Fruit fly (Drosophila melanogaster) whole organism, adult: ENCODE results near the gene CG14088.

Source experiments
- CG11617 ChIP-seq: fragments of 200-800 bp; sonication (Bioruptor generic); optimal IDR thresholded peaks from 2 replicates; lab custom pipeline; 2017; ENCODE audit warnings: mild to moderate bottlenecking, missing biosample characterization, missing genetic modification reagents, missing genetic modification characterization
- CG12768 ChIP-seq: fragments of 200-800 bp; sonication (Bioruptor generic); optimal IDR thresholded peaks from 2 replicates; lab custom pipeline; 2017; ENCODE audit warnings: missing biosample characterization, missing genetic modification characterization, mild to moderate bottlenecking, moderate library complexity, missing genetic modification reagents
- CG14711 ChIP-seq: fragments of 200-800 bp; sonication (Bioruptor generic); optimal IDR thresholded peaks from 2 replicates; lab custom pipeline; 2018; ENCODE audit warnings: missing biosample characterization, mild to moderate bottlenecking, missing genetic modification characterization, moderate library complexity
- CG1620 ChIP-seq: fragments of 200-800 bp; sonication (Bioruptor generic); optimal IDR thresholded peaks from 2 replicates; lab custom pipeline; 2016; ENCODE audit warnings: missing biosample characterization, missing genetic modification characterization
- CG33017 ChIP-seq: fragments of 200-800 bp; sonication (Bioruptor generic); optimal IDR thresholded peaks from 2 replicates; lab custom pipeline; 2018; ENCODE audit warnings: missing biosample characterization, mild to moderate bottlenecking, missing genetic modification characterization, moderate library complexity
- CG5204 ChIP-seq: fragments of 200-800 bp; sonication (Bioruptor generic); optimal IDR thresholded peaks from 2 replicates; lab custom pipeline; 2016; ENCODE audit warnings: missing biosample characterization, missing genetic modification characterization
- CG7045 ChIP-seq: fragments of 200-800 bp; sonication (Bioruptor generic); optimal IDR thresholded peaks from 2 replicates; lab custom pipeline; 2017; ENCODE audit warnings: missing biosample characterization, mild to moderate bottlenecking, missing genetic modification characterization
- CG7101 ChIP-seq: fragments of 200-800 bp; sonication (Bioruptor generic); optimal IDR thresholded peaks from 2 replicates; lab custom pipeline; 2018; ENCODE audit warnings: missing biosample characterization, mild to moderate bottlenecking, missing genetic modification characterization, moderate library complexity
- Clk ChIP-seq: fragments of 200-800 bp; sonication (Bioruptor generic); optimal IDR thresholded peaks from 2 replicates; lab custom pipeline; 2017; ENCODE audit warnings: missing biosample characterization, missing genetic modification characterization
- Crg-1 ChIP-seq: fragments of 200-800 bp; sonication (Bioruptor generic); optimal IDR thresholded peaks from 2 replicates; lab custom pipeline; 2016; ENCODE audit warnings: missing biosample characterization, missing genetic modification characterization
- Hr96 ChIP-seq: fragments of 200-800 bp; sonication (Bioruptor generic); optimal IDR thresholded peaks from 2 replicates; lab custom pipeline; 2016; ENCODE audit warnings: missing biosample characterization, missing genetic modification characterization
- Mnt ChIP-seq: fragments of 200-800 bp; sonication (Bioruptor generic); optimal IDR thresholded peaks from 2 replicates; lab custom pipeline; 2016; ENCODE audit warnings: missing biosample characterization, mild to moderate bottlenecking, missing genetic modification characterization
- bab1 ChIP-seq: fragments of 200-800 bp; sonication (Bioruptor generic); optimal IDR thresholded peaks from 3 replicates; lab custom pipeline; 2019; ENCODE audit warnings: missing biosample characterization, mild to moderate bottlenecking, missing genetic modification characterization, moderate library complexity
- cic ChIP-seq: fragments of 200-800 bp; sonication (Bioruptor generic); optimal IDR thresholded peaks from 2 replicates; lab custom pipeline; 2017; ENCODE audit warnings: missing biosample characterization, mild to moderate bottlenecking, missing genetic modification characterization, moderate library complexity
- cnc ChIP-seq, 2 experiments: fragments of >200 bp; optimal IDR thresholded peaks; 2 replicates each; lab custom pipeline; 2017
- kay ChIP-seq: fragments of 200-800 bp; sonication (Bioruptor generic); peaks from one replicate; lab custom pipeline; 2016; ENCODE audit warnings: missing biosample characterization, missing genetic modification characterization, borderline replicate concordance
- ovo ChIP-seq: fragments of 200-800 bp; sonication (Bioruptor generic); optimal IDR thresholded peaks from 2 replicates; lab custom pipeline; 2016; ENCODE audit warnings: missing biosample characterization, missing genetic modification characterization
- pad ChIP-seq: fragments of 200-800 bp; sonication (Bioruptor generic); optimal IDR thresholded peaks from 3 replicates; lab custom pipeline; 2017; ENCODE audit warnings: missing biosample characterization, missing genetic modification characterization, mild to moderate bottlenecking, moderate library complexity, missing genetic modification reagents
- tj ChIP-seq: fragments of 200-800 bp; sonication (Bioruptor generic); optimal IDR thresholded peaks from 3 replicates; lab custom pipeline; 2017; ENCODE audit warnings: missing biosample characterization, mild to moderate bottlenecking, missing genetic modification characterization, moderate library complexity
- toe ChIP-seq: fragments of 200-800 bp; sonication (Bioruptor generic); optimal IDR thresholded peaks from 2 replicates; lab custom pipeline; 2016; ENCODE audit warnings: missing biosample characterization, missing genetic modification characterization

The CG14088 gene

dm6 chr3L:19236554-19236953 is 33.9 kb downstream of the CG14088 start:
- TF ChIP-seq Clk (GFP tag; lab: Kevin White, UChicago), result no peak
- TF ChIP-seq Mnt, result no peak
- no peak for TF ChIP-seq Hr96 (GFP tag; lab: Kevin White, UChicago)
- no peak for TF ChIP-seq cic (GFP tag; lab: Kevin White, UChicago)
- no peak for TF ChIP-seq ovo (GFP tag; lab: Kevin White, UChicago)

- TF ChIP-seq tj, result no peak
- TF ChIP-seq Mnt, result no peak
- no peak for TF ChIP-seq Clk (GFP tag; lab: Kevin White, UChicago)
- no peak for TF ChIP-seq bab1 (GFP tag; lab: Kevin White, UChicago)
- TF ChIP-seq CG7101, result no peak
- no peak for TF ChIP-seq cic (GFP tag; lab: Kevin White, UChicago)
- no peak for TF ChIP-seq CG14711 (tag; lab: Kevin White, UChicago)
- TF ChIP-seq CG11617 (GFP tag; lab: Kevin White, UChicago), result no peak
- no peak for TF ChIP-seq CG1620 (GFP tag; lab: Kevin White, UChicago)
- no peak for TF ChIP-seq ovo (GFP tag; lab: Kevin White, UChicago)
- TF ChIP-seq CG7045 (GFP tag; lab: Kevin White, UChicago), result no peak
- no peak for TF ChIP-seq CG12768 (GFP tag; lab: Kevin White, UChicago)
- TF ChIP-seq CG33017 (tag; lab: Kevin White, UChicago), result no peak
- TF ChIP-seq cnc (optimal IDR thresholded peaks at IDR 0.05; lab: Kevin White, UChicago), result no peak
- no peak for TF ChIP-seq Hr96 (GFP tag; lab: Kevin White, UChicago)
- no peak for TF ChIP-seq CG5204 (GFP tag; lab: Kevin White, UChicago)
Observed at dm6 chr3L:19236060-19236459, 34.4 kb downstream of the CG14088 start, which contains the start of gene CG33647. CG33647 (plus strand) TSS chr3L:19236360.

dm6 chr3L:19234922-19235702 is 35.3 kb downstream of the CG14088 start, which contains the start of gene fz2:
fz2 (minus strand) TSS chr3L:19235373.
- TF ChIP-seq bab1 (GFP tag; lab: Kevin White, UChicago), result peak; percentile 21
- no peak for TF ChIP-seq Mnt
- TF ChIP-seq kay (GFP tag; lab: Kevin White, UChicago), result peak; percentile 91
- no peak for TF ChIP-seq cnc (optimal IDR thresholded peaks at IDR 0.05; lab: Kevin White, UChicago)
- peak; percentile 13 for TF ChIP-seq cic (GFP tag; lab: Kevin White, UChicago)
- TF ChIP-seq tj, result peak; percentile 11

- TF ChIP-seq cnc (optimal IDR thresholded peaks at IDR 0.05; lab: Kevin White, UChicago) (no peak), CG5204 (GFP tag; lab: Kevin White, UChicago) (no peak), CG7045 (GFP tag; lab: Kevin White, UChicago) (no peak), Crg-1 (GFP tag; lab: Kevin White, UChicago) (no peak), Clk (GFP tag; lab: Kevin White, UChicago) (no peak), ovo (GFP tag; lab: Kevin White, UChicago) (no peak), tj (no peak), Hr96 (GFP tag; lab: Kevin White, UChicago) (no peak), kay (GFP tag; lab: Kevin White, UChicago) (no peak), toe (GFP tag; lab: Kevin White, UChicago) (no peak)
Observed at dm6 chr3L:19233798-19234781, 36.4 kb downstream of the CG14088 start.

- no peak for TF ChIP-seq CG1620 (GFP tag; lab: Kevin White, UChicago)
- no peak for TF ChIP-seq CG12768 (GFP tag; lab: Kevin White, UChicago)
- no peak for TF ChIP-seq ovo (GFP tag; lab: Kevin White, UChicago)
- TF ChIP-seq cnc (optimal IDR thresholded peaks at IDR 0.05; lab: Kevin White, UChicago), result no peak
- TF ChIP-seq pad (GFP tag; lab: Kevin White, UChicago), result no peak
- no peak for TF ChIP-seq tj
- TF ChIP-seq CG11617 (GFP tag; lab: Kevin White, UChicago), result no peak
- TF ChIP-seq Crg-1 (GFP tag; lab: Kevin White, UChicago), result no peak
- TF ChIP-seq Hr96 (GFP tag; lab: Kevin White, UChicago), result no peak
- TF ChIP-seq CG14711 (tag; lab: Kevin White, UChicago), result no peak
- no peak for TF ChIP-seq toe (GFP tag; lab: Kevin White, UChicago)
- TF ChIP-seq CG33017 (tag; lab: Kevin White, UChicago), result no peak
- TF ChIP-seq Clk (GFP tag; lab: Kevin White, UChicago), result no peak
- TF ChIP-seq kay (GFP tag; lab: Kevin White, UChicago), result no peak
- TF ChIP-seq Mnt, result no peak
- TF ChIP-seq CG7101, result no peak
- no peak for TF ChIP-seq bab1 (GFP tag; lab: Kevin White, UChicago)
- no peak for TF ChIP-seq CG5204 (GFP tag; lab: Kevin White, UChicago)
- TF ChIP-seq cic (GFP tag; lab: Kevin White, UChicago), result no peak
Observed at dm6 chr3L:19231608-19232007, 38.8 kb downstream of the CG14088 start.
